Comparison of ENCODE assay signal across 4 fruit fly cellular contexts in the genomic region with DNA sequence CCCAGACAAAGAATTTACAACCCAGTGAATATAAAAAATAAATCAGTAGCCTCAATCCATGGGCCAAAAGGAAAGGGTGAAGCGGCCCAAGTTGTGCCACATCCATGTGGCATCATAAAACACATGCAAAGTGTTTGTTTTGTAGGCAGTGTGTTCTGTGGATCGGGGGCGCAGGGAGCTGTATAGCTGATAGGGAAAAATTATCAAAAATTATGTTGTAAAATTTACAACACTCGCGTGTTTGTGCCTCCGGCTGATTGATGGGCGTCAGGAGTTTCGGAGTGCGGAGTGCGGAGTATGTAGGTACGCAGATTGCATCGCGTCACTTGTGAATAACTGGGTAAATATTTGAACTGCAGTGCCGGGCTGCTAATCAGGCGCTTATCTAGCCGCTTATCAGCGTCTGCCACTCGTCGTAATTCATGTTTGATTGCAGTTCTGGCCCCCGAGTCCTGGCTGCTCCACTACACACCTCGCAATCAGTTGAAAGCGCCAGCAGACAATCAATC.
TF ChIP-seq lines count a peak whose summit lies in the region.

No protein-coding gene starts in this region.

- peak; percentile 54 for TF ChIP-seq CTCF in whole organism, embryonic (GFP tag; optimal IDR thresholded peaks at IDR 0.05; lab: Kevin White, UChicago)

TF ChIP-seq in whole organism, adult, 20 proteins besides CTCF, POLR2A, EP300 and RAD21:
- TF ChIP-seq CG33017 (tag; optimal IDR thresholded peaks at IDR 0.05; lab: Kevin White, UChicago) (peak; percentile 33), CG1620 (GFP tag; optimal IDR thresholded peaks at IDR 0.05; lab: Kevin White, UChicago) (no peak), bab1 (GFP tag; optimal IDR thresholded peaks at IDR 0.05; lab: Kevin White, UChicago) (no peak), CG11617 (GFP tag; optimal IDR thresholded peaks at IDR 0.05; lab: Kevin White, UChicago) (peak; percentile 24), CG7045 (GFP tag; optimal IDR thresholded peaks at IDR 0.05; lab: Kevin White, UChicago) (peak; percentile 11), kay (GFP tag; lab: Kevin White, UChicago; ENCODE audit: borderline replicate concordance) (peak; percentile 86), CG12768 (GFP tag; optimal IDR thresholded peaks at IDR 0.05; lab: Kevin White, UChicago) (peak; percentile 8)
TF ChIP-seq in whole organism, adult: peak in this region for 5.

TF ChIP-seq in whole organism, embryonic, 481 proteins besides CTCF, POLR2A, EP300 and RAD21 (continues in another document):
- TF ChIP-seq dysf (GFP tag; IDR thresholded peaks at IDR 0.05; lab: Robert Waterston, UW) = no peak
- no peak for TF ChIP-seq HmgZ (tag; optimal IDR thresholded peaks at IDR 0.05; lab: Kevin White, UChicago)
- no peak for TF ChIP-seq br (optimal IDR thresholded peaks at IDR 0.05; lab: Kevin White, UChicago)
- TF ChIP-seq CG8478 (optimal IDR thresholded peaks at IDR 0.05; lab: Kevin White, UChicago) = no peak
- TF ChIP-seq nau (GFP tag; optimal IDR thresholded peaks at IDR 0.05; lab: Kevin White, UChicago) = peak; percentile 68
- TF ChIP-seq CG17186 (GFP tag; optimal IDR thresholded peaks at IDR 0.05; lab: Kevin White, UChicago) = no peak
- peak; percentile 29 for TF ChIP-seq CG7987 (GFP tag; optimal IDR thresholded peaks at IDR 0.05; lab: Kevin White, UChicago)
- TF ChIP-seq tup (GFP tag; optimal IDR thresholded peaks at IDR 0.05; lab: Kevin White, UChicago) = no peak
- peak; percentile 36 for TF ChIP-seq CG3281 (GFP tag; optimal IDR thresholded peaks at IDR 0.05; lab: Kevin White, UChicago)
- TF ChIP-seq Usf (GFP tag; optimal IDR thresholded peaks at IDR 0.05; lab: Kevin White, UChicago) = no peak
- peak; percentile 68 for TF ChIP-seq tap (tag; optimal IDR thresholded peaks at IDR 0.05; lab: Kevin White, UChicago)
- TF ChIP-seq D (optimal IDR thresholded peaks at IDR 0.05; lab: Kevin White, UChicago) = no peak
- TF ChIP-seq D (GFP tag; optimal IDR thresholded peaks at IDR 0.05; lab: Kevin White, UChicago) = peak; percentile 47
- TF ChIP-seq Camta (GFP tag; optimal IDR thresholded peaks at IDR 0.05; lab: Kevin White, UChicago) = no peak
- peak; percentile 34 for TF ChIP-seq CG2202 (tag; optimal IDR thresholded peaks at IDR 0.05; lab: Kevin White, UChicago)
- peak; percentile 9; the same call in 1 of the 3 replicates for TF ChIP-seq so (GFP tag; IDR thresholded peaks at IDR 0.05; lab: Robert Waterston, UW)
- TF ChIP-seq nerfin-1 (tag; optimal IDR thresholded peaks at IDR 0.05; lab: Kevin White, UChicago) = peak; percentile 64
- no peak for TF ChIP-seq fru (optimal IDR thresholded peaks at IDR 0.05; lab: Kevin White, UChicago)
- TF ChIP-seq Meics (GFP tag; optimal IDR thresholded peaks at IDR 0.05; lab: Kevin White, UChicago) = no peak
- peak; percentile 38 for TF ChIP-seq salm (tag; optimal IDR thresholded peaks at IDR 0.05; lab: Kevin White, UChicago)
- no peak for TF ChIP-seq mam (GFP tag; optimal IDR thresholded peaks at IDR 0.05; lab: Kevin White, UChicago)
- no peak for TF ChIP-seq sr (GFP tag; IDR thresholded peaks at IDR 0.05; lab: Robert Waterston, UW)
- no peak for TF ChIP-seq disco-r (GFP tag; optimal IDR thresholded peaks at IDR 0.05; lab: Kevin White, UChicago)
- peak; percentile 77 for TF ChIP-seq cad (GFP tag; optimal IDR thresholded peaks at IDR 0.05; lab: Kevin White, UChicago)
- TF ChIP-seq Dfd (GFP tag; optimal IDR thresholded peaks at IDR 0.05; lab: Kevin White, UChicago) = no peak
- no peak for TF ChIP-seq amos (GFP tag; IDR thresholded peaks at IDR 0.05; lab: Robert Waterston, UW; ENCODE audit: partially characterized antibody)
- TF ChIP-seq ac (GFP tag; optimal IDR thresholded peaks at IDR 0.05; lab: Kevin White, UChicago) = peak; percentile 37

TF ChIP-seq in whole organism, prepupa, 60 proteins besides CTCF, POLR2A, EP300 and RAD21:
- peak; percentile 66 for TF ChIP-seq Eip78C (GFP tag; lab: Kevin White, UChicago)
- no peak for TF ChIP-seq CG10631 (GFP tag; optimal IDR thresholded peaks at IDR 0.05; lab: Kevin White, UChicago)
- TF ChIP-seq topi (GFP tag; optimal IDR thresholded peaks at IDR 0.05; lab: Kevin White, UChicago) = no peak
- no peak for TF ChIP-seq CG7368 (GFP tag; optimal IDR thresholded peaks at IDR 0.05; lab: Kevin White, UChicago)
- no peak for TF ChIP-seq Lpt (GFP tag; optimal IDR thresholded peaks at IDR 0.05; lab: Kevin White, UChicago)
- no peak for TF ChIP-seq CG6792 (GFP tag; optimal IDR thresholded peaks at IDR 0.05; lab: Kevin White, UChicago)
- peak; percentile 30 for TF ChIP-seq dsx (GFP tag; optimal IDR thresholded peaks at IDR 0.05; lab: Kevin White, UChicago; ENCODE audit: poor library complexity, severe bottlenecking)
- no peak for TF ChIP-seq CG4318 (GFP tag; optimal IDR thresholded peaks at IDR 0.05; lab: Kevin White, UChicago)
- peak; percentile 84 for TF ChIP-seq fkh (GFP tag; optimal IDR thresholded peaks at IDR 0.05; lab: Kevin White, UChicago)
- TF ChIP-seq Gug (GFP tag; IDR thresholded peaks at IDR 0.05; lab: Robert Waterston, UW) = 0 out of 2 replicates have a peak, but pooled peaks have one; percentile 19
TF ChIP-seq in whole organism, prepupa: peak in this region for 4.

TF ChIP-seq in whole organism, pupa, 21 proteins besides CTCF, POLR2A, EP300 and RAD21:
- TF ChIP-seq CG4496 (GFP tag; IDR thresholded peaks at IDR 0.05; lab: Robert Waterston, UW) = peak; percentile 55; the same call in 1 of the 3 replicates
- no peak for TF ChIP-seq CG8159 (tag; optimal IDR thresholded peaks at IDR 0.05; lab: Kevin White, UChicago)
- no peak for TF ChIP-seq CG9948 (tag; optimal IDR thresholded peaks at IDR 0.05; lab: Kevin White, UChicago)
- peak; percentile 38; the same call in 1 of the 3 replicates for TF ChIP-seq fd96Ca (GFP tag; IDR thresholded peaks at IDR 0.05; lab: Robert Waterston, UW)
- no peak for TF ChIP-seq gl (tag; optimal IDR thresholded peaks at IDR 0.05; lab: Kevin White, UChicago)
- no peak for TF ChIP-seq CG17806 (tag; optimal IDR thresholded peaks at IDR 0.05; lab: Kevin White, UChicago)
- no peak for TF ChIP-seq rn (GFP tag; IDR thresholded peaks at IDR 0.05; lab: Robert Waterston, UW)
- no peak for TF ChIP-seq Pif1B (GFP tag; optimal IDR thresholded peaks at IDR 0.05; lab: Kevin White, UChicago)
TF ChIP-seq in whole organism, pupa: peak in this region for 2.
